Worm (Caenorhabditis elegans): Measurements from ENCODE around the gene znf-474.

znf-474 gene

ce11 chrX:12149638-12150137 lies at the start of gene znf-474:
TSS of gene znf-474 (plus strand) at chrX:12149924.
- TF ChIP-seq bed-1 (GFP tag; IDR thresholded peaks at IDR 0.05) = no peak
- no peak for TF ChIP-seq attf-3 (GFP tag; conservative IDR thresholded peaks at IDR 0.05)
- TF ChIP-seq K12H6.12 (tag; optimal IDR thresholded peaks at IDR 0.05) = no peak
- TF ChIP-seq Y95B8A.8 (GFP tag; IDR thresholded peaks at IDR 0.05) = no peak
- no peak for TF ChIP-seq snpc-4 (GFP tag; optimal IDR thresholded peaks at IDR 0.05)
- TF ChIP-seq snpc-4 (tag; optimal IDR thresholded peaks at IDR 0.05) = no peak
- TF ChIP-seq madf-10 (tag; optimal IDR thresholded peaks at IDR 0.05) = no peak
- no peak for TF ChIP-seq athp-1 (tag; optimal IDR thresholded peaks at IDR 0.05)
- TF ChIP-seq F55B11.4 (tag; optimal IDR thresholded peaks at IDR 0.05; ENCODE audit: borderline replicate concordance, insufficient read depth) = no peak
- TF ChIP-seq aptf-2 (GFP tag; conservative IDR thresholded peaks at IDR 0.05) = no peak
- no peak for TF ChIP-seq hlh-12 (tag; optimal IDR thresholded peaks at IDR 0.05)
- TF ChIP-seq C06A6.2 (GFP tag; conservative IDR thresholded peaks at IDR 0.05) = no peak

DNA sequence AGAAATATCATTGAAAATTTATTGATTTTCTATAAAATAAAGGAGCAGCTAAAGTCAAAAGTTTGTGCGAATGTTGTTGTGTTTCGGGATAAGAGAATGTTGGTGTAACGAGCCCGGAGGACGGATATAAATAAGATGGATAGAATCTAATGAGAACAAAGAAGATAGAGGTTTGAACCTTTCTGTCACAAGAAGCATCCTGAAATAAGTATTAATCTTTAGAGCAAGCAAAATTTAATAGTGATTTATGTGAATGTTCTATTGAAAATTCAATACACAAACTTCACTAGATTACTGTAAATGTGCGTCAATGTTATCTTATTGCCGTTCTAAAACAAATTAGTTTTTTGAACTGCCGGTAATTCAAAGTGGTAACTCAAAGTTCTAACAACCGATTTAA lies 46.0 kb upstream of the znf-474 start, which contains the start of gene W03G11.3:
W03G11.3 (minus strand) TSS at position 101 of the 400 bp plus-strand sequence.
- TF ChIP-seq B0035.1 (tag; optimal IDR thresholded peaks at IDR 0.05) (no peak), Y79H2A.3 (GFP tag; conservative IDR thresholded peaks at IDR 0.05) (no peak), egl-44 (GFP tag; IDR thresholded peaks at IDR 0.05) (no peak), snpc-4 (GFP tag; optimal IDR thresholded peaks at IDR 0.05) (no peak), snpc-4 (tag; optimal IDR thresholded peaks at IDR 0.05) (no peak), ceh-58 (GFP tag; IDR thresholded peaks at IDR 0.05) (no peak), egl-18 (GFP tag; IDR thresholded peaks at IDR 0.05) (no peak), D2030.7 (GFP tag; IDR thresholded peaks at IDR 0.05) (no peak), F57A8.1 (GFP tag; optimal IDR thresholded peaks at IDR 0.05) (no peak), die-1 (tag; optimal IDR thresholded peaks at IDR 0.05) (no peak), lag-1 (GFP tag; IDR thresholded peaks at IDR 0.05) (no peak), nfyb-1 (GFP tag; IDR thresholded peaks at IDR 0.05) (no peak), F57C9.4 (tag; optimal IDR thresholded peaks at IDR 0.05) (no peak), ceh-40 (GFP tag; IDR thresholded peaks at IDR 0.05) (no peak), madf-3 (GFP tag; IDR thresholded peaks at IDR 0.05) (no peak)

ce11 chrX:12104630-12105029 lies 45.1 kb upstream of the znf-474 start, which contains the start of gene col-181:
TSS of gene col-181 (plus strand) at chrX:12104930.
- TF ChIP-seq die-1 (tag; optimal IDR thresholded peaks at IDR 0.05) (peak; percentile 8), egrh-3 (GFP tag; IDR thresholded peaks at IDR 0.05) (no peak), sea-2 (GFP tag; IDR thresholded peaks at IDR 0.05) (no peak), ekl-4 (GFP tag; IDR thresholded peaks at IDR 0.05) (no peak)

ce11 chrX:12105458-12105857 lies 44.3 kb upstream of the znf-474 start:
- no peak for TF ChIP-seq cebp-2 (GFP tag; IDR thresholded peaks at IDR 0.05)
- TF ChIP-seq madf-3 (GFP tag; IDR thresholded peaks at IDR 0.05) = no peak
- TF ChIP-seq attf-3 (GFP tag; conservative IDR thresholded peaks at IDR 0.05) = no peak
- peak; percentile 87 for TF ChIP-seq zfh-2 (GFP tag; conservative IDR thresholded peaks at IDR 0.05)
- peak; percentile 79; the same call in 1 of the 2 replicates for TF ChIP-seq egrh-3 (GFP tag; IDR thresholded peaks at IDR 0.05)
- TF ChIP-seq ztf-26 (tag; optimal IDR thresholded peaks at IDR 0.05) = peak; percentile 44

- TF ChIP-seq ets-4 (GFP tag; optimal IDR thresholded peaks at IDR 0.05) = peak; percentile 59
- peak; percentile 80 for TF ChIP-seq somi-1 (GFP tag; optimal IDR thresholded peaks at IDR 0.05)
- no peak for TF ChIP-seq xnd-1 (tag; optimal IDR thresholded peaks at IDR 0.05)
- TF ChIP-seq ceh-27 (GFP tag; optimal IDR thresholded peaks at IDR 0.05) = peak; percentile 91
- TF ChIP-seq lin-26 (GFP tag; IDR thresholded peaks at IDR 0.05) = peak; percentile 99
- peak; percentile 84 for TF ChIP-seq Y53F4B.3 (GFP tag; IDR thresholded peaks at IDR 0.05)
- TF ChIP-seq F39B2.1 (GFP tag; IDR thresholded peaks at IDR 0.05) = no peak
- TF ChIP-seq Y95B8A.8 (GFP tag; IDR thresholded peaks at IDR 0.05) = peak; percentile 70; the same call in 1 of the 2 replicates
- no peak for TF ChIP-seq nhr-179 (tag; optimal IDR thresholded peaks at IDR 0.05)
- peak; percentile 89 for TF ChIP-seq zim-3 (tag; optimal IDR thresholded peaks at IDR 0.05)
- peak; percentile 26 for TF ChIP-seq snpc-1.1 (tag; optimal IDR thresholded peaks at IDR 0.05; ENCODE audit: insufficient read depth)
- TF ChIP-seq atf-7 (tag; optimal IDR thresholded peaks at IDR 0.05) = peak; percentile 67
- no peak; the same call in 1 of the 2 replicates for TF ChIP-seq B0019.2 (GFP tag; conservative IDR thresholded peaks at IDR 0.05)
- peak; percentile 84 for TF ChIP-seq ztf-28 (GFP tag; IDR thresholded peaks at IDR 0.05)
These were observed 43.7 kb upstream of the znf-474 start for ce11 chrX:12106004-12106403.

All from whole organism, young adult.